Worm (Caenorhabditis elegans): ENCODE results near the gene fbxa-47.

- TF ChIP-seq nhr-6 (tag; optimal IDR thresholded peaks at IDR 0.05) (no peak), dmd-6 (GFP tag; IDR thresholded peaks at IDR 0.05) (no peak), pha-4 (GFP tag; IDR thresholded peaks at IDR 0.05) (no peak), pha-4 (tag; optimal IDR thresholded peaks at IDR 0.05) (no peak), F37D6.2 (tag; optimal IDR thresholded peaks at IDR 0.05) (no peak), snpc-4 (tag; optimal IDR thresholded peaks at IDR 0.05) (no peak), daf-12 (tag; optimal IDR thresholded peaks at IDR 0.05) (no peak), zag-1 (tag; optimal IDR thresholded peaks at IDR 0.05) (no peak), ceh-44 (GFP tag; IDR thresholded peaks at IDR 0.05) (no peak), tag-97 (GFP tag; IDR thresholded peaks at IDR 0.05) (no peak), ceh-82 (tag; optimal IDR thresholded peaks at IDR 0.05) (no peak), lsy-2 (tag; optimal IDR thresholded peaks at IDR 0.05) (no peak), rbr-2 (tag; optimal IDR thresholded peaks at IDR 0.05) (no peak), D1046.2 (GFP tag; IDR thresholded peaks at IDR 0.05) (no peak)
Measured at ce11 chrIII:2240471-2240870, 8.2 kb upstream of the fbxa-47 start, which contains the start of gene srz-56.

Measured in whole organism, L4 larva.